Worm (Caenorhabditis elegans) whole organism, early embryonic: ENCODE data around the gene F42H10.2.

Experiments used
- ama-1 ChIP-seq: fragments of 150-350 bp; optimal IDR thresholded peaks from 2 replicates; lab custom pipeline; 2014
- ceh-13 ChIP-seq: fragments of 200-800 bp; sonication (Bioruptor generic); optimal IDR thresholded peaks from 2 replicates; lab custom pipeline; 2018; ENCODE audit warnings: mild to moderate bottlenecking, missing genetic modification characterization, missing compliant biosample characterization
- ets-7 ChIP-seq: sonication (generic microtip); optimal IDR thresholded peaks from 2 replicates; lab custom pipeline; 2016; ENCODE audit warnings: missing genotype, missing genetic modification characterization, missing compliant biosample characterization
- flt-1 ChIP-seq: fragments of 200-800 bp; sonication (Bioruptor generic); IDR thresholded peaks from 2 replicates; pipeline ENCODE4 v1.3.6; 2022; ENCODE audit warnings: missing genetic modification characterization, missing compliant biosample characterization
- pes-1 ChIP-seq: fragments of 200-800 bp; sonication (Bioruptor generic); IDR thresholded peaks from 2 replicates; pipeline ENCODE4 v1.3.6; 2022; ENCODE audit warnings: missing genetic modification reagents, missing genetic modification characterization, missing compliant biosample characterization
- scrt-1 ChIP-seq: fragments of 200-800 bp; sonication (Bioruptor generic); IDR thresholded peaks from 2 replicates; pipeline ENCODE4 v1.3.6; 2022; ENCODE audit warnings: missing genetic modification characterization, missing compliant biosample characterization
- tbx-11 ChIP-seq: fragments of 200-800 bp; sonication (Bioruptor generic); IDR thresholded peaks from 2 replicates; pipeline ENCODE4 v1.3.6; 2022; ENCODE audit warnings: missing genetic modification characterization, missing compliant biosample characterization

- TF ChIP-seq ama-1 (lab: Kevin White, UChicago) = no peak
- TF ChIP-seq scrt-1 (GFP tag; lab: Robert Waterston, UW) = no peak
- no peak for TF ChIP-seq ets-7 (tag; lab: Kevin White, UChicago)
- no peak for TF ChIP-seq pes-1
- TF ChIP-seq tbx-11 (GFP tag; lab: Robert Waterston, UW) = no peak
- TF ChIP-seq flt-1 (GFP tag; lab: Robert Waterston, UW) = no peak
- no peak for TF ChIP-seq ceh-13 (GFP tag; lab: Kevin White, UChicago)
Measured at ce11 chrIII:8511711-8512110, 21.3 kb downstream of the F42H10.2 start.
